Worm (Caenorhabditis elegans) whole organism, L4 larva: ENCODE measurements around the gene T21E8.4.

ENCODE experiments used
- F10B5.3 ChIP-seq: sonication (generic microtip); optimal IDR thresholded peaks from 2 replicates; lab custom pipeline; 2016; ENCODE audit warnings: mild to moderate bottlenecking, missing genetic modification characterization, missing compliant biosample characterization
- F37D6.2 ChIP-seq: sonication (generic microtip); optimal IDR thresholded peaks from 2 replicates; lab custom pipeline; 2016; ENCODE audit warnings: mild to moderate bottlenecking, missing genetic modification characterization, missing compliant biosample characterization
- Y105C5A.15 ChIP-seq: fragments of 200-800 bp; sonication (Bioruptor generic); IDR thresholded peaks from 2 replicates; pipeline ENCODE4 v1.3.6; 2022; ENCODE audit warnings: missing genetic modification characterization, missing compliant biosample characterization
- ama-1 ChIP-seq: fragments of 150-350 bp; optimal IDR thresholded peaks from 2 replicates; lab custom pipeline; 2014; ENCODE audit warnings: inconsistent platforms, mixed read lengths
- attf-4 ChIP-seq: sonication (generic microtip); optimal IDR thresholded peaks from 3 replicates; lab custom pipeline; 2017; ENCODE audit warnings: missing biosample characterization, missing genetic modification characterization
- ceh-32 ChIP-seq: sonication (generic microtip); optimal IDR thresholded peaks from 2 replicates; lab custom pipeline; 2016; ENCODE audit warnings: mild to moderate bottlenecking, missing genetic modification characterization, missing compliant biosample characterization; ENCODE audit not compliant: poor library complexity
- ceh-44 ChIP-seq: fragments of 200-800 bp; sonication (Bioruptor generic); IDR thresholded peaks from 2 replicates; pipeline ENCODE4 v1.3.6; 2022; ENCODE audit warnings: missing genetic modification reagents, missing genetic modification characterization, missing compliant biosample characterization
- ceh-82 ChIP-seq: sonication (generic microtip); optimal IDR thresholded peaks from 2 replicates; lab custom pipeline; 2017; ENCODE audit warnings: missing biosample characterization, missing genetic modification characterization
- daf-8 ChIP-seq: fragments of 200-800 bp; sonication (Bioruptor generic); IDR thresholded peaks from 2 replicates; pipeline ENCODE4 v1.3.6; 2022; ENCODE audit warnings: missing genetic modification characterization, missing compliant biosample characterization
- dpl-1 ChIP-seq: fragments of 150-350 bp; optimal IDR thresholded peaks from 2 replicates; lab custom pipeline; 2014; ENCODE audit warnings: missing biosample characterization, missing genetic modification reagents, missing genetic modification characterization
- duxl-1 ChIP-seq: sonication (generic microtip); optimal IDR thresholded peaks from 2 replicates; lab custom pipeline; 2016; ENCODE audit warnings: mild to moderate bottlenecking, missing genetic modification characterization, moderate library complexity, missing compliant biosample characterization; ENCODE audit not compliant: poor library complexity
- hlh-30 ChIP-seq: sonication (generic microtip); optimal IDR thresholded peaks from 2 replicates; lab custom pipeline; 2017; ENCODE audit warnings: antibody characterized with exemption, mild to moderate bottlenecking, missing genetic modification characterization, missing compliant biosample characterization; ENCODE audit not compliant: insufficient read depth
- lsy-2 ChIP-seq, 2 experiments: fragments of 150-350 bp in 1 of 2; sonication (generic microtip) in 1 of 2; optimal IDR thresholded peaks; 2 replicates each; lab custom pipeline; 2014 to 2017; ENCODE audit warnings: missing biosample characterization in 2 of 2, missing genetic modification characterization in 2 of 2
- madf-5 ChIP-seq, 2 experiments: fragments of 200-800 bp; sonication (Bioruptor generic); IDR thresholded peaks; 2 replicates each; pipeline ENCODE4 v1.3.6; 2022; ENCODE audit warnings: missing compliant biosample characterization in 2 of 2, missing genetic modification characterization in 2 of 2
- madf-9 ChIP-seq: fragments of 200-800 bp; sonication (Bioruptor generic); conservative IDR thresholded peaks from 2 replicates; pipeline ENCODE4 v1.3.6; 2022; ENCODE audit warnings: missing genetic modification reagents, missing genetic modification characterization, missing compliant biosample characterization
- mdl-1 ChIP-seq, 2 experiments: fragments of 150-350 bp in 1 of 2; sonication (generic microtip) in 1 of 2; optimal IDR thresholded peaks; 2 replicates each; lab custom pipeline; 2014 to 2017; ENCODE audit warnings: missing biosample characterization in 2 of 2, missing genetic modification characterization in 2 of 2
- mep-1 ChIP-seq: fragments of 150-350 bp; sonication (generic microtip); optimal IDR thresholded peaks from 3 replicates; lab custom pipeline; 2014; ENCODE audit warnings: missing biosample characterization, missing genetic modification characterization
- mes-2 ChIP-seq: sonication (generic microtip); optimal IDR thresholded peaks from 2 replicates; lab custom pipeline; 2016; ENCODE audit warnings: missing genotype, mild to moderate bottlenecking, missing genetic modification characterization, missing compliant biosample characterization; ENCODE audit not compliant: poor library complexity, severe bottlenecking
- nhr-10 ChIP-seq: fragments of 150-350 bp; optimal IDR thresholded peaks from 2 replicates; lab custom pipeline; 2014; ENCODE audit warnings: missing biosample characterization, missing genetic modification characterization
- nhr-111 ChIP-seq: fragments of 200-800 bp; sonication (Bioruptor generic); optimal IDR thresholded peaks from 2 replicates; lab custom pipeline; 2018; ENCODE audit warnings: mild to moderate bottlenecking, missing genetic modification characterization, missing compliant biosample characterization
- nhr-237 ChIP-seq: sonication (generic microtip); optimal IDR thresholded peaks from 2 replicates; lab custom pipeline; 2017; ENCODE audit warnings: missing biosample characterization, missing genetic modification characterization
- nhr-25 ChIP-seq: sonication (generic microtip); optimal IDR thresholded peaks from 2 replicates; lab custom pipeline; 2017; ENCODE audit warnings: missing genetic modification characterization, mild to moderate bottlenecking, missing compliant biosample characterization, antibody characterized with exemption, moderate library complexity, borderline replicate concordance; ENCODE audit not compliant: insufficient read depth
- nhr-28 ChIP-seq: fragments of 150-350 bp; optimal IDR thresholded peaks from 2 replicates; lab custom pipeline; 2014; ENCODE audit warnings: missing biosample characterization, missing genetic modification characterization
- nhr-41 ChIP-seq: fragments of 200-800 bp; sonication (Bioruptor generic); IDR thresholded peaks from 2 replicates; pipeline ENCODE4 v1.3.6; 2022; ENCODE audit warnings: missing genetic modification reagents, missing genetic modification characterization, missing compliant biosample characterization
- nhr-6 ChIP-seq: fragments of 150-350 bp; optimal IDR thresholded peaks from 2 replicates; lab custom pipeline; 2014; ENCODE audit warnings: missing biosample characterization, missing genetic modification characterization
- nhr-77 ChIP-seq: fragments of 150-350 bp; optimal IDR thresholded peaks from 2 replicates; lab custom pipeline; 2014; ENCODE audit warnings: missing biosample characterization, missing genetic modification characterization
- pha-4 ChIP-seq, 2 experiments: fragments of 150-350 bp in 1 of 2; fragments of 200-800 bp in 1 of 2; sonication (Bioruptor generic) in 1 of 2; IDR thresholded peaks in 1 of 2; optimal IDR thresholded peaks in 1 of 2; 2 replicates each; pipeline versions ENCODE4 v1.3.6 to Lab custom; 2014 to 2022; ENCODE audit warnings: missing genetic modification characterization in 2 of 2, missing genetic modification reagents in 2 of 2, missing biosample characterization in 1 of 2, missing compliant biosample characterization in 1 of 2
- php-3 ChIP-seq: fragments of 200-800 bp; sonication (Bioruptor generic); IDR thresholded peaks from 2 replicates; pipeline ENCODE4 v1.3.6; 2022; ENCODE audit warnings: missing genetic modification reagents, missing genetic modification characterization, missing compliant biosample characterization
- pqm-1 ChIP-seq: sonication (generic microtip); optimal IDR thresholded peaks from 2 replicates; lab custom pipeline; 2017; ENCODE audit warnings: missing biosample characterization, missing genetic modification characterization
- saeg-2 ChIP-seq: fragments of 200-800 bp; sonication (Bioruptor generic); IDR thresholded peaks from 2 replicates; pipeline ENCODE4 v1.3.6; 2022; ENCODE audit warnings: missing genetic modification reagents, missing genetic modification characterization, missing compliant biosample characterization
- set-16 ChIP-seq: fragments of 200-800 bp; sonication (Bioruptor generic); IDR thresholded peaks from 2 replicates; pipeline ENCODE4 v1.3.6; 2022; ENCODE audit warnings: missing genetic modification reagents, missing genetic modification characterization, missing compliant biosample characterization
- spr-1 ChIP-seq: sonication (generic microtip); optimal IDR thresholded peaks from 2 replicates; lab custom pipeline; 2016; ENCODE audit warnings: mild to moderate bottlenecking, missing genetic modification characterization, missing compliant biosample characterization
- spr-3 ChIP-seq: fragments of 200-800 bp; sonication (Bioruptor generic); optimal IDR thresholded peaks from 2 replicates; lab custom pipeline; 2018; ENCODE audit warnings: mild to moderate bottlenecking, missing genetic modification characterization, missing compliant biosample characterization
- tra-1 ChIP-seq: fragments of 200-800 bp; sonication (Bioruptor generic); IDR thresholded peaks from 2 replicates; pipeline ENCODE4 v1.3.6; 2022; ENCODE audit warnings: missing genetic modification reagents, missing genetic modification characterization, missing compliant biosample characterization
- unc-39 ChIP-seq: sonication (generic microtip); optimal IDR thresholded peaks from 2 replicates; lab custom pipeline; 2017; ENCODE audit warnings: missing biosample characterization, missing genetic modification characterization
- vab-7 ChIP-seq: fragments of 200-800 bp; sonication (Bioruptor generic); IDR thresholded peaks from 2 replicates; pipeline ENCODE4 v1.3.6; 2022; ENCODE audit warnings: missing genetic modification reagents, missing genetic modification characterization, missing compliant biosample characterization
- zag-1 ChIP-seq: fragments of 150-350 bp; optimal IDR thresholded peaks from 2 replicates; lab custom pipeline; 2014; ENCODE audit warnings: missing biosample characterization, missing genetic modification characterization

T21E8.4 gene

ce11 chrX:10880509-10880908 lies at the start of gene T21E8.4:
Gene T21E8.4, plus strand, starts transcription at chrX:10880809.
- TF ChIP-seq pha-4 (GFP tag; IDR thresholded peaks at IDR 0.05; lab: Robert Waterston, UW) (no peak), pha-4 (tag; optimal IDR thresholded peaks at IDR 0.05; lab: Kevin White, UChicago) (no peak), daf-8 (no peak), nhr-237 (tag; lab: Kevin White, UChicago) (no peak), ama-1 (lab: Kevin White, UChicago) (no peak)

DNA sequence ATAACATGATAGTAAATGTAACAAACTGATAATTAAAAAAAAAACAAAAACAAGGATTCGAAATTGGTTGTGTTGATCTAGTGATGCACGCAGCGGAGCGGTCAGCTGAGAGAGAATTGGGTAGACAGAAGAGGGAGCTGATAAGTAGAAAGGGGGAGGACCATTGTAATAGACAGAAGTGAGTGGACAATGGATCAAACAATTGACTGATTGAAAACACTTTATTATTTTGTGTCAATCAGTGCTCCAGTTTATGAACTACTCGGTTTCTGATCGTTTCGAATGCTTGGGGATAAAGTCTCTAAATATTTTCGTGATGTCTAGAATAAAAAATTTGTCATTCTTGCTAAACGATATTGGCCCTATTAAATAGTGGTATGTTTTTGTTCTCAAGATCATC lies 46.0 kb upstream of the T21E8.4 start:
- no peak for TF ChIP-seq set-16 (GFP tag; lab: Robert Waterston, UW)
- TF ChIP-seq lsy-2 (tag; optimal IDR thresholded peaks at IDR 0.05; lab: Kevin White, UChicago), result no peak
- TF ChIP-seq hlh-30 (tag; lab: Kevin White, UChicago), result no peak
- TF ChIP-seq nhr-10 (tag; lab: Kevin White, UChicago), result no peak
- TF ChIP-seq F37D6.2 (tag; lab: Kevin White, UChicago), result no peak
- TF ChIP-seq ceh-82 (tag; lab: Kevin White, UChicago), result no peak
- TF ChIP-seq nhr-6 (tag; lab: Kevin White, UChicago), result no peak
- TF ChIP-seq saeg-2, result no peak
- no peak for TF ChIP-seq mep-1 (tag; lab: Kevin White, UChicago)
- no peak for TF ChIP-seq mes-2 (tag; lab: Kevin White, UChicago)
- no peak for TF ChIP-seq dpl-1 (GFP tag; lab: Kevin White, UChicago)
- no peak for TF ChIP-seq F10B5.3
- TF ChIP-seq pqm-1 (tag; lab: Kevin White, UChicago), result no peak
- no peak for TF ChIP-seq attf-4
- TF ChIP-seq zag-1, result no peak
- no peak for TF ChIP-seq Y105C5A.15 (GFP tag; lab: Robert Waterston, UW)
- no peak for TF ChIP-seq ceh-44
- TF ChIP-seq unc-39 (tag; lab: Kevin White, UChicago), result no peak

DNA sequence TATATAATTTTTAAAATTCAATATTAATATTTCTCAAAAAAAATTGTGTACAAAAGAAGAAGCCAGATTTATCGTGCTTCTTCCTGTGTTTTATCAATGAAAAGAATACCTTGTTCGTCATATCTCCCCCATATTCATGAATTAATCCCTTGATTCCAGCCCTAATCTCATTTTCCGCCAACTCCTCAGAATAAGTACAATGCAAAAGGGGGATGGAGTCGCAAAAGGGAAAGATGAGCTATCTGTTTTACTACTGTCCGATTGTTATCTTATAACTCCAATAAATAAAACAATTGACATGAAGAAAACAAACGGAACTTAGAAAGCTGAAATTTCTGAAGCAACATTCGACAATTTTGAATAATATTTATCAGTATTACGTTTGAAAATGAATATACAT lies 43.0 kb upstream of the T21E8.4 start:
- TF ChIP-seq ceh-32 (no peak), saeg-2 (no peak), duxl-1 (tag; lab: Kevin White, UChicago) (no peak), nhr-111 (GFP tag; lab: Kevin White, UChicago) (no peak), nhr-25 (tag; lab: Kevin White, UChicago) (no peak), mdl-1 (tag; optimal IDR thresholded peaks at IDR 0.05; lab: Kevin White, UChicago) (no peak), tra-1 (GFP tag; lab: Robert Waterston, UW) (no peak), zag-1 (no peak), unc-39 (tag; lab: Kevin White, UChicago) (no peak), php-3 (GFP tag; lab: Robert Waterston, UW) (no peak), nhr-77 (tag; lab: Kevin White, UChicago) (no peak), madf-5 (GFP tag; IDR thresholded peaks at IDR 0.05; lab: Robert Waterston, UW) (no peak), nhr-28 (tag; lab: Kevin White, UChicago) (no peak), nhr-41 (GFP tag; lab: Robert Waterston, UW) (no peak), lsy-2 (tag; optimal IDR thresholded peaks at IDR 0.05; lab: Kevin White, UChicago) (no peak), vab-7 (GFP tag; lab: Robert Waterston, UW) (no peak), spr-3 (no peak), spr-1 (tag; lab: Kevin White, UChicago) (no peak), madf-9 (GFP tag; lab: Robert Waterston, UW) (no peak)
